Worm (Caenorhabditis elegans) whole organism, young adult: ENCODE data around the gene ipla-7.

Source experiments
- B0019.2 ChIP-seq: fragments of 200-800 bp; sonication (Bioruptor generic); conservative IDR thresholded peaks from 2 replicates; pipeline ENCODE4 v1.3.6; 2022; ENCODE audit warnings: missing genetic modification reagents, missing genetic modification characterization, missing compliant biosample characterization
- B0261.1 ChIP-seq: sonication (generic microtip); optimal IDR thresholded peaks from 2 replicates; lab custom pipeline; 2016; ENCODE audit warnings: mild to moderate bottlenecking, missing genetic modification characterization, moderate library complexity, missing compliant biosample characterization
- F37B4.10 ChIP-seq: fragments of 200-800 bp; sonication (Bioruptor generic); IDR thresholded peaks from 2 replicates; pipeline ENCODE4 v1.3.6; 2022; ENCODE audit warnings: missing genetic modification characterization, missing compliant biosample characterization
- F49E8.2 ChIP-seq: sonication (generic microtip); optimal IDR thresholded peaks from 3 replicates; lab custom pipeline; 2017; ENCODE audit warnings: missing genetic modification characterization, mild to moderate bottlenecking, missing compliant biosample characterization, antibody characterized with exemption, moderate library complexity; ENCODE audit not compliant: insufficient read depth
- F52B5.7 ChIP-seq: sonication (generic microtip); optimal IDR thresholded peaks from 2 replicates; lab custom pipeline; 2016; ENCODE audit warnings: mild to moderate bottlenecking, missing genetic modification characterization, missing compliant biosample characterization
- F57A8.1 ChIP-seq: fragments of 200-800 bp; sonication (Bioruptor generic); optimal IDR thresholded peaks from 2 replicates; lab custom pipeline; 2018; ENCODE audit warnings: mild to moderate bottlenecking, missing genetic modification characterization, moderate library complexity, missing compliant biosample characterization
- F57C9.4 ChIP-seq: sonication (generic microtip); optimal IDR thresholded peaks from 2 replicates; lab custom pipeline; 2017; ENCODE audit warnings: mild to moderate bottlenecking, missing genetic modification characterization, missing compliant biosample characterization
- T26A5.8 ChIP-seq: sonication (generic microtip); optimal IDR thresholded peaks from 2 replicates; lab custom pipeline; 2016; ENCODE audit warnings: missing genetic modification characterization, missing compliant biosample characterization
- Y56A3A.18 ChIP-seq: fragments of 200-800 bp; sonication (Bioruptor generic); IDR thresholded peaks from 2 replicates; pipeline ENCODE4 v1.3.6; 2022; ENCODE audit warnings: missing genetic modification reagents, missing genetic modification characterization, missing compliant biosample characterization
- akir-1 ChIP-seq: fragments of 200-800 bp; sonication (Bioruptor generic); optimal IDR thresholded peaks from 2 replicates; lab custom pipeline; 2018; ENCODE audit warnings: mild to moderate bottlenecking, missing genetic modification characterization, moderate library complexity, missing compliant biosample characterization
- aptf-3 ChIP-seq: fragments of 200-800 bp; sonication (Bioruptor generic); IDR thresholded peaks from 2 replicates; pipeline ENCODE4 v1.3.6; 2022; ENCODE audit warnings: missing genetic modification characterization, missing compliant biosample characterization
- atf-7 ChIP-seq: sonication (generic microtip); optimal IDR thresholded peaks from 2 replicates; lab custom pipeline; 2017; ENCODE audit warnings: mild to moderate bottlenecking, missing genetic modification characterization, missing compliant biosample characterization
- cebp-1 ChIP-seq, 2 experiments: fragments of 200-800 bp in 1 of 2; sonication (Bioruptor generic) in 1 of 2; sonication (generic microtip) in 1 of 2; IDR thresholded peaks in 1 of 2; optimal IDR thresholded peaks in 1 of 2; 2 replicates each; pipeline versions ENCODE4 v1.3.6 to Lab custom; 2017 to 2022; ENCODE audit warnings: missing compliant biosample characterization in 2 of 2, missing genetic modification characterization in 2 of 2, mild to moderate bottlenecking in 1 of 2, missing genetic modification reagents in 1 of 2, moderate library complexity in 1 of 2
- ceh-100 ChIP-seq: fragments of 200-800 bp; sonication (Bioruptor generic); IDR thresholded peaks from 2 replicates; pipeline ENCODE4 v1.3.6; 2022; ENCODE audit warnings: missing genetic modification reagents, missing genetic modification characterization, missing compliant biosample characterization
- ceh-40 ChIP-seq: fragments of 200-800 bp; sonication (Bioruptor generic); IDR thresholded peaks from 2 replicates; pipeline ENCODE4 v1.3.6; 2022; ENCODE audit warnings: missing genetic modification characterization, missing compliant biosample characterization
- dpff-1 ChIP-seq: sonication (generic microtip); optimal IDR thresholded peaks from 2 replicates; lab custom pipeline; 2017; ENCODE audit warnings: mild to moderate bottlenecking, missing genetic modification characterization, missing compliant biosample characterization
- ekl-4 ChIP-seq: fragments of 200-800 bp; sonication (Bioruptor generic); IDR thresholded peaks from 2 replicates; pipeline ENCODE4 v1.3.6; 2022; ENCODE audit warnings: missing genetic modification reagents, missing genetic modification characterization, missing compliant biosample characterization
- fkh-3 ChIP-seq: sonication (generic microtip); optimal IDR thresholded peaks from 2 replicates; lab custom pipeline; 2016; ENCODE audit warnings: mild to moderate bottlenecking, missing genetic modification characterization, missing compliant biosample characterization
- gei-17 ChIP-seq: fragments of 200-800 bp; sonication (Bioruptor generic); optimal IDR thresholded peaks from 2 replicates; lab custom pipeline; 2018; ENCODE audit warnings: mild to moderate bottlenecking, missing genetic modification characterization, missing compliant biosample characterization
- hmg-1.2 ChIP-seq: fragments of 200-800 bp; sonication (Bioruptor generic); IDR thresholded peaks from 2 replicates; pipeline ENCODE4 v1.3.6; 2022; ENCODE audit warnings: missing genetic modification reagents, missing genetic modification characterization, missing compliant biosample characterization
- hmg-20 ChIP-seq: fragments of 200-800 bp; sonication (Bioruptor generic); IDR thresholded peaks from 2 replicates; pipeline ENCODE4 v1.3.6; 2022; ENCODE audit warnings: missing genetic modification reagents, missing genetic modification characterization, missing compliant biosample characterization
- let-526 ChIP-seq: fragments of 200-800 bp; sonication (Bioruptor generic); IDR thresholded peaks from 2 replicates; pipeline ENCODE4 v1.3.6; 2022; ENCODE audit warnings: missing genetic modification reagents, missing genetic modification characterization, missing compliant biosample characterization
- lin-35 ChIP-seq, 3 experiments: fragments of 150-350 bp in 2 of 3; sonication (generic microtip) in 1 of 3; optimal IDR thresholded peaks; 2 replicates each; lab custom pipeline; 2014 to 2018; ENCODE audit warnings: missing biosample characterization in 3 of 3, missing genetic modification characterization in 3 of 3, missing genetic modification reagents in 3 of 3
- lin-40 ChIP-seq: sonication (generic microtip); optimal IDR thresholded peaks from 2 replicates; lab custom pipeline; 2016; ENCODE audit warnings: missing genetic modification characterization, mild to moderate bottlenecking, missing compliant biosample characterization, missing genotype, missing genetic modification reagents
- lin-54 ChIP-seq: fragments of 200-800 bp; sonication (Bioruptor generic); optimal IDR thresholded peaks from 2 replicates; lab custom pipeline; 2018; ENCODE audit warnings: mild to moderate bottlenecking, missing genetic modification characterization, missing compliant biosample characterization
- lsl-1 ChIP-seq: fragments of 200-800 bp; sonication (Bioruptor generic); optimal IDR thresholded peaks from 2 replicates; lab custom pipeline; 2018; ENCODE audit warnings: mild to moderate bottlenecking, missing genetic modification characterization, moderate library complexity, missing compliant biosample characterization
- lsy-27 ChIP-seq: sonication (generic microtip); optimal IDR thresholded peaks from 2 replicates; lab custom pipeline; 2017; ENCODE audit warnings: missing genetic modification characterization, mild to moderate bottlenecking, missing compliant biosample characterization, antibody characterized with exemption, missing genotype, borderline replicate concordance; ENCODE audit not compliant: insufficient read depth
- mxl-1 ChIP-seq: sonication (generic microtip); optimal IDR thresholded peaks from 2 replicates; lab custom pipeline; 2016; ENCODE audit warnings: missing genetic modification characterization, missing compliant biosample characterization
- nfya-2 ChIP-seq: fragments of 200-800 bp; sonication (Bioruptor generic); IDR thresholded peaks from 2 replicates; pipeline ENCODE4 v1.3.6; 2022; ENCODE audit warnings: missing genetic modification reagents, missing genetic modification characterization, missing compliant biosample characterization
- nfyb-1 ChIP-seq: fragments of 200-800 bp; sonication (Bioruptor generic); IDR thresholded peaks from 2 replicates; pipeline ENCODE4 v1.3.6; 2022; ENCODE audit warnings: missing genetic modification reagents, missing genetic modification characterization, missing compliant biosample characterization
- nhr-179 ChIP-seq: sonication (generic microtip); optimal IDR thresholded peaks from 2 replicates; lab custom pipeline; 2016; ENCODE audit warnings: mild to moderate bottlenecking, missing genetic modification characterization, missing compliant biosample characterization
- nhr-80 ChIP-seq: sonication (generic microtip); optimal IDR thresholded peaks from 2 replicates; lab custom pipeline; 2016; ENCODE audit warnings: missing genetic modification characterization, missing compliant biosample characterization
- nhr-90 ChIP-seq: sonication (generic microtip); optimal IDR thresholded peaks from 2 replicates; lab custom pipeline; 2016; ENCODE audit warnings: missing genotype, mild to moderate bottlenecking, missing genetic modification characterization, missing compliant biosample characterization
- pbrm-1 ChIP-seq: fragments of 200-800 bp; sonication (Bioruptor generic); IDR thresholded peaks from 2 replicates; pipeline ENCODE4 v1.3.6; 2022; ENCODE audit warnings: missing genetic modification reagents, missing genetic modification characterization, missing compliant biosample characterization
- tlf-1 ChIP-seq: fragments of 200-800 bp; sonication (Bioruptor generic); optimal IDR thresholded peaks from 2 replicates; lab custom pipeline; 2018; ENCODE audit warnings: mild to moderate bottlenecking, missing genetic modification characterization, missing compliant biosample characterization
- ztf-28 ChIP-seq: fragments of 200-800 bp; sonication (Bioruptor generic); IDR thresholded peaks from 2 replicates; pipeline ENCODE4 v1.3.6; 2022; ENCODE audit warnings: missing genetic modification reagents, missing genetic modification characterization, missing compliant biosample characterization
- ztf-3 ChIP-seq: fragments of 200-800 bp; sonication (Bioruptor generic); optimal IDR thresholded peaks from 2 replicates; lab custom pipeline; 2018; ENCODE audit warnings: mild to moderate bottlenecking, missing genetic modification characterization, missing compliant biosample characterization
- ztf-6 ChIP-seq: fragments of 200-800 bp; sonication (Bioruptor generic); IDR thresholded peaks from 2 replicates; pipeline ENCODE4 v1.3.6; 2022; ENCODE audit warnings: missing genetic modification reagents, missing genetic modification characterization, missing compliant biosample characterization

Gene ipla-7

ce11 chrIV:10080816-10081215 is 18.2 kb upstream of the ipla-7 start, which contains the start of gene W01B6.6:
Gene W01B6.6 (plus strand): TSS chrIV:10081116.
- no peak for TF ChIP-seq gei-17 (GFP tag; lab: Kevin White, UChicago)
- no peak for TF ChIP-seq B0019.2 (GFP tag; lab: Robert Waterston, UW)
- TF ChIP-seq akir-1 (GFP tag; lab: Kevin White, UChicago): no peak
- TF ChIP-seq F37B4.10 (GFP tag; lab: Robert Waterston, UW): no peak
- TF ChIP-seq nhr-90 (tag; lab: Kevin White, UChicago): no peak

- TF ChIP-seq ekl-4 (GFP tag; lab: Robert Waterston, UW): no peak
- TF ChIP-seq lin-35 (GFP tag; optimal IDR thresholded peaks at IDR 0.05; lab: Kevin White, UChicago): no peak
Measured at ce11 chrIV:10078003-10078402, 15.4 kb upstream of the ipla-7 start.

ce11 chrIV:10075899-10076298 is 13.2 kb upstream of the ipla-7 start, which contains the start of gene W01B6.5:
Gene W01B6.5 (plus strand): TSS chrIV:10076199.
- TF ChIP-seq pbrm-1 (GFP tag; lab: Robert Waterston, UW) (no peak), hmg-1.2 (GFP tag; lab: Robert Waterston, UW) (no peak), F37B4.10 (GFP tag; lab: Robert Waterston, UW) (no peak), Y56A3A.18 (GFP tag; lab: Robert Waterston, UW) (no peak), aptf-3 (GFP tag; lab: Robert Waterston, UW) (no peak), ztf-28 (no peak), fkh-3 (no peak), dpff-1 (no peak), F52B5.7 (tag; lab: Kevin White, UChicago) (no peak), cebp-1 (GFP tag; IDR thresholded peaks at IDR 0.05; lab: Robert Waterston, UW) (no peak), cebp-1 (tag; optimal IDR thresholded peaks at IDR 0.05; lab: Kevin White, UChicago) (no peak), hmg-20 (GFP tag; lab: Robert Waterston, UW) (no peak), lin-54 (GFP tag; lab: Kevin White, UChicago) (no peak), tlf-1 (GFP tag; lab: Kevin White, UChicago) (no peak), mxl-1 (tag; lab: Kevin White, UChicago) (no peak), ztf-6 (GFP tag; lab: Robert Waterston, UW) (no peak), atf-7 (tag; lab: Kevin White, UChicago) (no peak), lsy-27 (tag; lab: Kevin White, UChicago) (no peak), nhr-179 (tag; lab: Kevin White, UChicago) (no peak)

DNA sequence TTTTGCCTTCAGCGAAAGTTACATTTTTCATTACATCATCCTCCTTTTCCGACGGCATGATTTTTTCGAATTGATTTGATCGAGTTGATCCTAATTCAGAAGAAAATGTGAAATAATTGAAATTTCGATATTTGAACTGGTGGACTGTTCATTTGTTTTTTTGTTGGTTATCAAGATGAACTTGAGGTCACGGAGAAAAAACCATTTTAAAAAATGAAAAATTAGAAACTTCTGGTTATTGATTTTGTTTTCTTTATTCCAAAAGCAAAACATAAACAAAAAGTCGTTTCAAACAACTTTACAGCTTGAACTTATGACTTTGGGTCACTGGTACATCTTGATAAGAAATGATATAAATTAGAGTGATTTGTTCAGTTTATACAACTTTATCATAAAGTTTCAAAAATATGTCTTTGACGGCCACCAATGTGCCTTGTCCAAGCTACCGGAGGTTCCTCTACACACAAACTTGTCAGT is 12.4 kb upstream of the ipla-7 start, which contains the start of the genes ttbk-4 and W01B6.4:
ttbk-4 (minus strand) TSS at position 101 of the 477 bp plus-strand sequence.
W01B6.4 (plus strand) TSS at position 427 of the 477 bp plus-strand sequence.
- TF ChIP-seq lin-40 (tag; lab: Kevin White, UChicago) (no peak), lin-54 (GFP tag; lab: Kevin White, UChicago) (no peak), ceh-100 (no peak), ceh-40 (GFP tag; lab: Robert Waterston, UW) (no peak), nfya-2 (GFP tag; lab: Robert Waterston, UW) (no peak), F49E8.2 (no peak), lsl-1 (GFP tag; lab: Kevin White, UChicago) (no peak), hmg-1.2 (GFP tag; lab: Robert Waterston, UW) (no peak), B0261.1 (tag; lab: Kevin White, UChicago) (no peak), F57A8.1 (no peak), ztf-3 (GFP tag; lab: Kevin White, UChicago) (no peak), T26A5.8 (tag; lab: Kevin White, UChicago) (no peak), nfyb-1 (GFP tag; lab: Robert Waterston, UW) (no peak), F57C9.4 (tag; lab: Kevin White, UChicago) (no peak), let-526 (GFP tag; lab: Robert Waterston, UW) (no peak), nhr-80 (no peak)
